Fruit fly (Drosophila melanogaster) ovary, adult (tissue): ENCODE data around the gene Ccp84Aa.

Experiments
- CG17801 ChIP-seq: fragments of 200-800 bp; optimal IDR thresholded peaks from 2 replicates; lab custom pipeline; 2019; ENCODE audit warnings: missing biosample characterization, mild to moderate bottlenecking, missing genetic modification characterization, moderate library complexity; ENCODE audit not compliant: partially characterized antibody

The Ccp84Aa gene

DNA sequence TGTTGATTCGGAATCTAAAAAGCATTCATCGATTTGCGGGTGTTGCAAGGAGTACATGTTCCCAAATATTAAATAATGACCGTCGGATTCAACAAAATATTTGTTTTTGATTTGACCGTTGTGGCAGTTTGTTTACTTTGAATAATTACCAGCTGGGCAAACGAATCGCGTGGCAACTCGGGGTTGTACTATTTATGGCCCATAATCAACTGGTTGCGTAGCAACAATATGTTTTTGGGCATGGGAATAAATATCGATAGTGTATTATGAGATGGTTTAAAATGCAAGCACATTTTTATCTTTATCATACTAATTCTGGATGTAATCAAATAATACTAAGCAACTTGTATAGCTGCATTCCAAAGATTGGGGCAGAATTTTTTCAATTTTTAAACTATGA is 44.0 kb downstream of the Ccp84Aa start, which contains the start of gene CG34297:
Gene CG34297, minus strand, starts transcription at position 101 of the 400 bp plus-strand sequence.
- no peak for TF ChIP-seq CG17801 (GFP tag; lab: Kevin White, UChicago)

DNA sequence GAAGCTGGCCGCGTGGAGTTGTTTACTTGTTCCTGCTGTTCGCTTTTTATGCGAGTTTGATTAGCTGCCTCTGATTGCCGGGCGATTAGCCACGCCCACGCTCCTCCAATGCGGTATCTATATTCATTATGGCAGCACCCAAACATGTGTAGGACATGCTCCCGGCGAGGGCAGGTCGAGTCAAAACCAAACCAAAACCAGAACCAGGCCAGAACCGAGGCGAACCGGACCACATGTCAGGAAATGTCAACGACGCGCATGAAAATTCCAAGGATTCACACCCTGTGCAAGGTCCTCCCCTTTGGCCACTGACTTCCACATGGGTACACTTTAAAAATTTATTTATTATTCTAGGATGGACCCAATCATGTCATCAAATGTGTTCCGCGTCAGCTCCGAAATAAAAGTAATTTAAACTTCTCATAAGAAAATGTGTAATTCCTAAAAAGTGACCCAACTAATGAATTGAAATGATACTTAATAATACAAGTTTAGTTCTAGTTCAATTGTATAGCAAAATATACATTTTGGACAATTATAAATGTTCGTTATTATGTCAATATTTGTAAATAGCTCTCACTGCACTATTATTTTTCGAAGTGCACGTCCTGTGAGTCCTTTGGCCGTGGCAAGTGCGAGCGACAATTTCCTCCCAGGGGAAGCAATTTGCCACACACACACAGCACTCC is 47.7 kb downstream of the Ccp84Aa start:
- TF ChIP-seq CG17801 (GFP tag; lab: Kevin White, UChicago), result no peak
